Worm (Caenorhabditis elegans) whole organism, mixed stage, embryonic: ENCODE results near the gene tbh-1.

Source experiments
- ces-1 ChIP-seq: fragments of 150-350 bp; optimal IDR thresholded peaks from 2 replicates; lab custom pipeline; 2014; ENCODE audit warnings: missing biosample characterization, missing genetic modification reagents, missing genetic modification characterization
- elt-1 ChIP-seq: sonication (generic microtip); optimal IDR thresholded peaks from 2 replicates; lab custom pipeline; 2017; ENCODE audit warnings: missing genetic modification characterization, mild to moderate bottlenecking, missing compliant biosample characterization, antibody characterized with exemption, moderate library complexity, borderline replicate concordance; ENCODE audit not compliant: insufficient read depth
- hlh-1 ChIP-seq: fragments of 150-350 bp; optimal IDR thresholded peaks from 2 replicates; lab custom pipeline; 2014; ENCODE audit warnings: missing biosample characterization, missing genetic modification reagents, missing genetic modification characterization
- lin-13 ChIP-seq: fragments of 150-350 bp; optimal IDR thresholded peaks from 2 replicates; lab custom pipeline; 2014; ENCODE audit warnings: missing biosample characterization, missing genetic modification characterization
- mls-2 ChIP-seq: sonication (generic microtip); optimal IDR thresholded peaks from 2 replicates; lab custom pipeline; 2016; ENCODE audit warnings: mild to moderate bottlenecking, missing genetic modification characterization, moderate library complexity, missing compliant biosample characterization
- nhr-28 ChIP-seq: fragments of 150-350 bp; optimal IDR thresholded peaks from 2 replicates; lab custom pipeline; 2014; ENCODE audit warnings: missing biosample characterization, missing genetic modification characterization
- snpc-4 ChIP-seq: fragments of 150-350 bp; optimal IDR thresholded peaks from 2 replicates; lab custom pipeline; 2014; ENCODE audit warnings: missing biosample characterization, missing genetic modification characterization
- unc-39 ChIP-seq: fragments of 150-350 bp; optimal IDR thresholded peaks from 2 replicates; lab custom pipeline; 2014; ENCODE audit warnings: missing biosample characterization, missing genetic modification characterization
- unc-62 ChIP-seq: fragments of 150-350 bp; optimal IDR thresholded peaks from 2 replicates; lab custom pipeline; 2014; ENCODE audit warnings: missing biosample characterization, missing genetic modification reagents, missing genetic modification characterization

ce11 chrX:15494154-15494553 lies 10.5 kb downstream of the tbh-1 start:
- no peak for TF ChIP-seq nhr-28
- no peak for TF ChIP-seq hlh-1 (tag; lab: Kevin White, UChicago)
- TF ChIP-seq lin-13 (tag; lab: Kevin White, UChicago) = no peak
- no peak for TF ChIP-seq unc-62 (GFP tag; lab: Kevin White, UChicago)
- no peak for TF ChIP-seq ces-1
- TF ChIP-seq unc-39 (tag; lab: Kevin White, UChicago) = no peak
- TF ChIP-seq mls-2 = no peak
- TF ChIP-seq elt-1 = no peak
- TF ChIP-seq snpc-4 (tag; lab: Kevin White, UChicago) = no peak
